Fruit fly (Drosophila melanogaster) whole organism, prepupa: ENCODE results near the gene Kaz-m1.

ENCODE experiments used
- Blimp-1 ChIP-seq: fragments of 200-800 bp; sonication (Bioruptor generic); optimal IDR thresholded peaks from 3 replicates; lab custom pipeline; 2017; ENCODE audit warnings: missing biosample characterization, missing genetic modification characterization, mild to moderate bottlenecking, moderate library complexity, missing genetic modification reagents
- CG6792 ChIP-seq: fragments of 200-800 bp; sonication (Bioruptor generic); optimal IDR thresholded peaks from 3 replicates; lab custom pipeline; 2016; ENCODE audit warnings: missing biosample characterization, missing genetic modification characterization
- Ets96B ChIP-seq: fragments of 200-800 bp; optimal IDR thresholded peaks from 2 replicates; lab custom pipeline; 2019; ENCODE audit warnings: missing biosample characterization, mild to moderate bottlenecking, missing genetic modification characterization, moderate library complexity
- Gug ChIP-seq: fragments of 200-800 bp; sonication (Bioruptor generic); IDR thresholded peaks from 2 replicates; pipeline ENCODE4 v1.3.6; 2022; ENCODE audit warnings: missing biosample characterization, missing genetic modification characterization
- esn ChIP-seq: fragments of 200-800 bp; sonication (Bioruptor generic); optimal IDR thresholded peaks from 2 replicates; lab custom pipeline; 2016; ENCODE audit warnings: missing biosample characterization, mild to moderate bottlenecking, missing genetic modification characterization, moderate library complexity
- lz ChIP-seq: fragments of 200-800 bp; sonication (Bioruptor generic); optimal IDR thresholded peaks from 3 replicates; lab custom pipeline; 2016; ENCODE audit warnings: missing biosample characterization, missing genetic modification characterization

DNA sequence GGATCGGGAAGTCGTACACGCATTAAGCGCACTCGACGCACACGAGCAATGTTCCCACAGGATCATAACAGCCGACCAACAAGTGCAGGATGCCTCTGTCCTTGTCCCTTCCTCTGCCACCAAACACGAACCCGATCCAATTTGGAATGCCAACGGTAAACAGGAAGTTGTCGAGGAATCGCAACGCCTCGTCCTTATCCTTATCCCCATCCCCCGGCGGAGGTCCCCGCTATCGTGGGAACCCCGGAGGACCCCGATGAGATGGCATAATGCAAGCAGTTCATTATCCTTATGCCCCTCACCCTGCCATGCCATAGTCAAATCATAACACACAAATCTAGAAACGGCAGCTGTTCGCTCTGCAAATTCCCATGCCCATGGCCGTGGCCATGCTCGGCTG, 15.4 kb upstream of the Kaz-m1 start:
- TF ChIP-seq Gug (GFP tag; lab: Robert Waterston, UW) (no peak), CG6792 (GFP tag; lab: Kevin White, UChicago) (no peak), Ets96B (no peak), Blimp-1 (GFP tag; lab: Kevin White, UChicago) (no peak), lz (GFP tag; lab: Kevin White, UChicago) (no peak), esn (GFP tag; lab: Kevin White, UChicago) (no peak)
